Worm (Caenorhabditis elegans) whole organism, young adult: ENCODE measurements around the gene zipt-7.1.

Source experiments
- B0035.1 ChIP-seq: sonication (generic microtip); optimal IDR thresholded peaks from 2 replicates; lab custom pipeline; 2016; ENCODE audit warnings: missing genetic modification characterization, mild to moderate bottlenecking, missing compliant biosample characterization, missing genotype, missing genetic modification reagents
- C17E4.6 ChIP-seq: fragments of 200-800 bp; sonication (Bioruptor generic); IDR thresholded peaks from 2 replicates; pipeline ENCODE4 v1.3.6; 2022; ENCODE audit warnings: missing genetic modification reagents, missing genetic modification characterization, missing compliant biosample characterization
- D2030.7 ChIP-seq: fragments of 200-800 bp; sonication (Bioruptor generic); IDR thresholded peaks from 2 replicates; pipeline ENCODE4 v1.3.6; 2022; ENCODE audit warnings: missing genetic modification reagents, missing genetic modification characterization, missing compliant biosample characterization
- F10E7.11 ChIP-seq: sonication (generic microtip); optimal IDR thresholded peaks from 2 replicates; lab custom pipeline; 2017; ENCODE audit warnings: mild to moderate bottlenecking, missing genetic modification characterization, moderate library complexity, missing compliant biosample characterization
- F22D6.2 ChIP-seq: sonication (generic microtip); optimal IDR thresholded peaks from 2 replicates; lab custom pipeline; 2016; ENCODE audit warnings: mild to moderate bottlenecking, missing genetic modification characterization, missing compliant biosample characterization
- F37B4.10 ChIP-seq: fragments of 200-800 bp; sonication (Bioruptor generic); IDR thresholded peaks from 2 replicates; pipeline ENCODE4 v1.3.6; 2022; ENCODE audit warnings: missing genetic modification characterization, missing compliant biosample characterization
- F55B11.4 ChIP-seq: sonication (generic microtip); optimal IDR thresholded peaks from 2 replicates; lab custom pipeline; 2016; ENCODE audit warnings: missing compliant biosample characterization, missing genetic modification characterization, borderline replicate concordance; ENCODE audit not compliant: insufficient read depth
- F57A8.1 ChIP-seq: fragments of 200-800 bp; sonication (Bioruptor generic); optimal IDR thresholded peaks from 2 replicates; lab custom pipeline; 2018; ENCODE audit warnings: mild to moderate bottlenecking, missing genetic modification characterization, moderate library complexity, missing compliant biosample characterization
- F57C9.4 ChIP-seq: sonication (generic microtip); optimal IDR thresholded peaks from 2 replicates; lab custom pipeline; 2017; ENCODE audit warnings: mild to moderate bottlenecking, missing genetic modification characterization, missing compliant biosample characterization
- K12H6.12 ChIP-seq: fragments of 200-800 bp; sonication (Bioruptor generic); optimal IDR thresholded peaks from 2 replicates; lab custom pipeline; 2018; ENCODE audit warnings: mild to moderate bottlenecking, missing genetic modification characterization, missing compliant biosample characterization
- T07F8.4 ChIP-seq: sonication (generic microtip); optimal IDR thresholded peaks from 2 replicates; lab custom pipeline; 2016; ENCODE audit warnings: mild to moderate bottlenecking, missing genetic modification characterization, moderate library complexity, missing compliant biosample characterization
- Y53G8AR.9 ChIP-seq: fragments of 200-800 bp; sonication (Bioruptor generic); conservative IDR thresholded peaks from 2 replicates; pipeline ENCODE4 v1.3.6; 2022; ENCODE audit warnings: missing genetic modification reagents, missing genetic modification characterization, missing compliant biosample characterization
- Y67H2A.10 ChIP-seq: fragments of 200-800 bp; sonication (Bioruptor generic); conservative IDR thresholded peaks from 2 replicates; pipeline ENCODE4 v1.3.6; 2022; ENCODE audit warnings: missing genetic modification reagents, missing genetic modification characterization, missing compliant biosample characterization
- attf-6 ChIP-seq: fragments of 200-800 bp; sonication (Bioruptor generic); IDR thresholded peaks from 2 replicates; pipeline ENCODE4 v1.3.6; 2022; ENCODE audit warnings: missing genetic modification reagents, missing genetic modification characterization, missing compliant biosample characterization
- bed-1 ChIP-seq: fragments of 200-800 bp; sonication (Bioruptor generic); IDR thresholded peaks from 2 replicates; pipeline ENCODE4 v1.3.6; 2022; ENCODE audit warnings: missing genetic modification reagents, missing genetic modification characterization, missing compliant biosample characterization
- bed-2 ChIP-seq: fragments of 200-800 bp; sonication (Bioruptor generic); IDR thresholded peaks from 2 replicates; pipeline ENCODE4 v1.3.6; 2022; ENCODE audit warnings: missing genetic modification reagents, missing genetic modification characterization, missing compliant biosample characterization
- cebp-2 ChIP-seq: fragments of 200-800 bp; sonication (Bioruptor generic); IDR thresholded peaks from 2 replicates; pipeline ENCODE4 v1.3.6; 2022; ENCODE audit warnings: missing genetic modification characterization, missing compliant biosample characterization
- ceh-58 ChIP-seq: fragments of 200-800 bp; sonication (Bioruptor generic); IDR thresholded peaks from 2 replicates; pipeline ENCODE4 v1.3.6; 2022; ENCODE audit warnings: missing genetic modification characterization, missing compliant biosample characterization
- dox-1 ChIP-seq: fragments of 200-800 bp; sonication (Bioruptor generic); IDR thresholded peaks from 2 replicates; pipeline ENCODE4 v1.3.6; 2022; ENCODE audit warnings: missing genetic modification reagents, missing genetic modification characterization, missing compliant biosample characterization
- dpl-1 ChIP-seq: fragments of 150-350 bp; optimal IDR thresholded peaks from 2 replicates; lab custom pipeline; 2014; ENCODE audit warnings: missing biosample characterization, missing genetic modification reagents, missing genetic modification characterization
- efl-1 ChIP-seq: fragments of 150-350 bp; optimal IDR thresholded peaks from 2 replicates; lab custom pipeline; 2014; ENCODE audit warnings: missing biosample characterization, missing genetic modification reagents, missing genetic modification characterization
- egl-18 ChIP-seq: fragments of 200-800 bp; sonication (Bioruptor generic); IDR thresholded peaks from 2 replicates; pipeline ENCODE4 v1.3.6; 2022; ENCODE audit warnings: missing genetic modification reagents, missing genetic modification characterization, missing compliant biosample characterization
- egl-44 ChIP-seq: fragments of 200-800 bp; sonication (Bioruptor generic); IDR thresholded peaks from 2 replicates; pipeline ENCODE4 v1.3.6; 2022; ENCODE audit warnings: missing genetic modification reagents, missing genetic modification characterization, missing compliant biosample characterization
- ekl-4 ChIP-seq: fragments of 200-800 bp; sonication (Bioruptor generic); IDR thresholded peaks from 2 replicates; pipeline ENCODE4 v1.3.6; 2022; ENCODE audit warnings: missing genetic modification reagents, missing genetic modification characterization, missing compliant biosample characterization
- gei-17 ChIP-seq: fragments of 200-800 bp; sonication (Bioruptor generic); optimal IDR thresholded peaks from 2 replicates; lab custom pipeline; 2018; ENCODE audit warnings: mild to moderate bottlenecking, missing genetic modification characterization, missing compliant biosample characterization
- him-1 ChIP-seq: sonication (generic microtip); optimal IDR thresholded peaks from 2 replicates; lab custom pipeline; 2016; ENCODE audit warnings: missing genotype, missing genetic modification reagents, missing genetic modification characterization, missing compliant biosample characterization
- hmg-20 ChIP-seq: fragments of 200-800 bp; sonication (Bioruptor generic); IDR thresholded peaks from 2 replicates; pipeline ENCODE4 v1.3.6; 2022; ENCODE audit warnings: missing genetic modification reagents, missing genetic modification characterization, missing compliant biosample characterization
- hsf-1 ChIP-seq: fragments of 200-800 bp; sonication (Bioruptor generic); IDR thresholded peaks from 2 replicates; pipeline ENCODE4 v1.3.6; 2022; ENCODE audit warnings: missing genetic modification reagents, missing genetic modification characterization, missing compliant biosample characterization
- lin-26 ChIP-seq: fragments of 200-800 bp; sonication (Bioruptor generic); IDR thresholded peaks from 2 replicates; pipeline ENCODE4 v1.3.6; 2022; ENCODE audit warnings: missing genetic modification reagents, missing genetic modification characterization, missing compliant biosample characterization
- lin-35 ChIP-seq, 3 experiments: fragments of 150-350 bp in 2 of 3; sonication (generic microtip) in 1 of 3; optimal IDR thresholded peaks; 2 replicates each; lab custom pipeline; 2014 to 2018; ENCODE audit warnings: missing biosample characterization in 3 of 3, missing genetic modification characterization in 3 of 3, missing genetic modification reagents in 3 of 3
- madf-10 ChIP-seq: sonication (generic microtip); optimal IDR thresholded peaks from 2 replicates; lab custom pipeline; 2016; ENCODE audit warnings: mild to moderate bottlenecking, missing genetic modification characterization, missing compliant biosample characterization
- madf-8 ChIP-seq: fragments of 200-800 bp; sonication (Bioruptor generic); conservative IDR thresholded peaks from 2 replicates; pipeline ENCODE4 v1.3.6; 2022; ENCODE audit warnings: missing genetic modification reagents, missing genetic modification characterization, missing compliant biosample characterization
- mcd-1 ChIP-seq: fragments of 200-800 bp; sonication (Bioruptor generic); IDR thresholded peaks from 2 replicates; pipeline ENCODE4 v1.3.6; 2022; ENCODE audit warnings: missing genetic modification reagents, missing genetic modification characterization, missing compliant biosample characterization
- nhr-179 ChIP-seq: sonication (generic microtip); optimal IDR thresholded peaks from 2 replicates; lab custom pipeline; 2016; ENCODE audit warnings: mild to moderate bottlenecking, missing genetic modification characterization, missing compliant biosample characterization
- rec-8 ChIP-seq, 2 experiments: sonication (generic microtip); optimal IDR thresholded peaks; 2 replicates each; lab custom pipeline; 2016; ENCODE audit warnings: mild to moderate bottlenecking in 2 of 2, missing genetic modification characterization in 2 of 2, missing genetic modification reagents in 2 of 2, missing genotype in 2 of 2, missing biosample characterization in 1 of 2, missing compliant biosample characterization in 1 of 2, moderate library complexity in 1 of 2
- sea-2 ChIP-seq: fragments of 200-800 bp; sonication (Bioruptor generic); IDR thresholded peaks from 2 replicates; pipeline ENCODE4 v1.3.6; 2022; ENCODE audit warnings: missing genetic modification characterization, missing compliant biosample characterization
- snpc-1.3 ChIP-seq: sonication (generic microtip); optimal IDR thresholded peaks from 2 replicates; lab custom pipeline; 2017; ENCODE audit warnings: missing genetic modification characterization, mild to moderate bottlenecking, missing compliant biosample characterization, antibody characterized with exemption, moderate library complexity, missing genotype, missing genetic modification reagents; ENCODE audit not compliant: insufficient read depth
- sptf-2 ChIP-seq: fragments of 200-800 bp; sonication (Bioruptor generic); optimal IDR thresholded peaks from 2 replicates; lab custom pipeline; 2018; ENCODE audit warnings: mild to moderate bottlenecking, missing genetic modification characterization, missing compliant biosample characterization
- tlf-1 ChIP-seq: fragments of 200-800 bp; sonication (Bioruptor generic); optimal IDR thresholded peaks from 2 replicates; lab custom pipeline; 2018; ENCODE audit warnings: mild to moderate bottlenecking, missing genetic modification characterization, missing compliant biosample characterization
- unc-130 ChIP-seq: sonication (generic microtip); optimal IDR thresholded peaks from 2 replicates; lab custom pipeline; 2016; ENCODE audit warnings: missing genetic modification reagents, missing genetic modification characterization, missing compliant biosample characterization
- xnd-1 ChIP-seq: sonication (generic microtip); optimal IDR thresholded peaks from 2 replicates; lab custom pipeline; 2016; ENCODE audit warnings: missing genotype, missing genetic modification reagents, missing genetic modification characterization, missing compliant biosample characterization
- zfh-2 ChIP-seq: fragments of 200-800 bp; sonication (Bioruptor generic); conservative IDR thresholded peaks from 2 replicates; pipeline ENCODE4 v1.3.6; 2022; ENCODE audit warnings: missing genetic modification reagents, missing genetic modification characterization, missing compliant biosample characterization
- ztf-18 ChIP-seq: sonication (generic microtip); optimal IDR thresholded peaks from 2 replicates; lab custom pipeline; 2016; ENCODE audit warnings: missing genotype, mild to moderate bottlenecking, missing genetic modification characterization, missing compliant biosample characterization
- ztf-28 ChIP-seq: fragments of 200-800 bp; sonication (Bioruptor generic); IDR thresholded peaks from 2 replicates; pipeline ENCODE4 v1.3.6; 2022; ENCODE audit warnings: missing genetic modification reagents, missing genetic modification characterization, missing compliant biosample characterization
- ztf-3 ChIP-seq: fragments of 200-800 bp; sonication (Bioruptor generic); optimal IDR thresholded peaks from 2 replicates; lab custom pipeline; 2018; ENCODE audit warnings: mild to moderate bottlenecking, missing genetic modification characterization, missing compliant biosample characterization
- ztf-6 ChIP-seq: fragments of 200-800 bp; sonication (Bioruptor generic); IDR thresholded peaks from 2 replicates; pipeline ENCODE4 v1.3.6; 2022; ENCODE audit warnings: missing genetic modification reagents, missing genetic modification characterization, missing compliant biosample characterization

Gene zipt-7.1

DNA sequence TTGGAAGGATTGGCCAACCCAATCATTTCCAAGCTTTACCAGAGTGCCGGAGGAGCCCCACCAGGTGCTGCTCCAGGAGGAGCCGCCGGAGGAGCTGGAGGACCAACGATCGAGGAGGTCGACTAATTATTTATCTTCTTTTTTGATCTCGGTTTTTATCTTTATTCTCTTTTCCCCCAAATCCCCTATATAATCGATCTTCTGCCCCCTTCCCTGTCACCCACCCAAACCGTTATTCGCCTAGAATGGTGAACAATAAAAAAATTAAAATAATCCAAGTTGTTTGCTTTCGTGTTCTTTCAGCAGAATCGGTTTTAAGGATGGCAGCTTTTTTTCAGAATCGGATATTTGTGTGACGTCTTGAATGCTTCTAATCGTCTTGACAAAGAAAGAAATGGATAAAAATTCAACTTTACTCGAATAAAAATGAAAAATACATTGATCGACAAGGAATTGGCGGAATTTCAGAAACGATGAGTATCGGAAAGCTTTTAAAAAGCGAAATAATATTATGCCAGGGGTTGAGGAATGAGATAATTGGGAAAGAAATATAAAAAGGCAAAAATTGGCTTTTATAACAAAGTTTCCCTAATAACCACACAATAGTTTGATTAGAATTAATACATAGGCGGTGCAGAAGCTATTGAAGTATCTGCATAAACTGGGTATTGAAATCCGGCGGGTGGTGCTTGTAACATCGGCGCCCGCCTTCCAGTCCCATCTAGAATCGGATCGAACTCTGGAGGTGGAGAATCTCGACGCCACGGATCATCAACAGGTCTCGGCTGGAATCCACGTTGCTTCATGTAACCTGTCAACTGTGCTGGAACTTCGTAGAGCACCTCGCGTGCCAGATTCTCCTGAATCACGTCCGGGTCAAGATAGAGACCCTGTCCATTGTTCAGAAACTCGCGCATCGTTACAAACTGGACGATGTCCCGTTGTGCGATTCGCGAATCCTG lies 6.6 kb downstream of the zipt-7.1 start (continued):
- peak; percentile 90; the same call in 1 of the 2 replicates for TF ChIP-seq bed-1 (GFP tag; lab: Robert Waterston, UW)
- peak; percentile 96 for TF ChIP-seq tlf-1 (GFP tag; lab: Kevin White, UChicago)
- peak; percentile 27; the same call in 1 of the 2 replicates for TF ChIP-seq ztf-6 (GFP tag; lab: Robert Waterston, UW)
- TF ChIP-seq F10E7.11 (tag; lab: Kevin White, UChicago), result peak; percentile 67
- TF ChIP-seq F22D6.2 (tag; lab: Kevin White, UChicago), result no peak
- peak; percentile 75 for TF ChIP-seq ztf-18 (tag; lab: Kevin White, UChicago)
- peak; percentile 90 for TF ChIP-seq lin-26 (GFP tag; lab: Robert Waterston, UW)
- TF ChIP-seq madf-8 (GFP tag; lab: Robert Waterston, UW), result peak; percentile 23
- peak; percentile 31 for TF ChIP-seq efl-1 (GFP tag; lab: Kevin White, UChicago)
- TF ChIP-seq ztf-3, result peak; percentile 71
- TF ChIP-seq zfh-2 (GFP tag; lab: Robert Waterston, UW), result peak; percentile 96
- TF ChIP-seq F57A8.1 (GFP tag; lab: Kevin White, UChicago), result no peak
- TF ChIP-seq C17E4.6 (GFP tag; lab: Robert Waterston, UW), result peak; percentile 33; the same call in 1 of the 2 replicates
- TF ChIP-seq sea-2 (GFP tag; lab: Robert Waterston, UW), result no peak
- TF ChIP-seq egl-44 (GFP tag; lab: Robert Waterston, UW), result peak; percentile 56; the same call in 1 of the 2 replicates
- TF ChIP-seq ekl-4, result peak; percentile 89
- TF ChIP-seq hsf-1 (GFP tag; lab: Robert Waterston, UW), result peak; percentile 91
- peak in 2 of 3 experiments; percentile 69 to 70 for TF ChIP-seq lin-35 (GFP tag; optimal IDR thresholded peaks at IDR 0.05; lab: Kevin White, UChicago)
- TF ChIP-seq attf-6 (GFP tag; lab: Robert Waterston, UW), result peak; percentile 97
- TF ChIP-seq sptf-2 (GFP tag; lab: Kevin White, UChicago), result no peak
- no peak for TF ChIP-seq egl-18 (GFP tag; lab: Robert Waterston, UW)
- TF ChIP-seq unc-130 (GFP tag; lab: Kevin White, UChicago), result peak; percentile 58
- no peak for TF ChIP-seq rec-8 (tag; optimal IDR thresholded peaks at IDR 0.05; lab: Kevin White, UChicago)
- TF ChIP-seq ztf-28 (GFP tag; lab: Robert Waterston, UW), result no peak
- peak; percentile 65 for TF ChIP-seq F57C9.4 (tag; lab: Kevin White, UChicago)
- TF ChIP-seq dox-1 (GFP tag; lab: Robert Waterston, UW), result peak; percentile 82
- TF ChIP-seq bed-2 (GFP tag; lab: Robert Waterston, UW), result no peak; the same call in 1 of the 2 replicates
- TF ChIP-seq F55B11.4 (tag; lab: Kevin White, UChicago), result no peak
- peak; percentile 63 for TF ChIP-seq mcd-1 (GFP tag; lab: Robert Waterston, UW)
- no peak for TF ChIP-seq cebp-2 (GFP tag; lab: Robert Waterston, UW)
- peak; percentile 82; the same call in 1 of the 2 replicates for TF ChIP-seq D2030.7
- TF ChIP-seq hmg-20, result peak; percentile 52; the same call in 1 of the 2 replicates
- TF ChIP-seq snpc-1.3 (tag; lab: Kevin White, UChicago), result peak; percentile 95
- TF ChIP-seq dpl-1 (GFP tag; lab: Kevin White, UChicago), result no peak
- peak; percentile 75 for TF ChIP-seq K12H6.12 (tag; lab: Kevin White, UChicago)
- TF ChIP-seq madf-10 (tag; lab: Kevin White, UChicago), result peak; percentile 61
- TF ChIP-seq ceh-58 (GFP tag; lab: Robert Waterston, UW), result peak; percentile 89; the same call in 1 of the 2 replicates
- peak; percentile 97 for TF ChIP-seq Y53G8AR.9 (GFP tag; lab: Robert Waterston, UW)
- TF ChIP-seq nhr-179 (tag; lab: Kevin White, UChicago), result no peak
- TF ChIP-seq F37B4.10 (GFP tag; lab: Robert Waterston, UW), result no peak
- peak; percentile 71 for TF ChIP-seq T07F8.4 (tag; lab: Kevin White, UChicago)
- peak; percentile 67 for TF ChIP-seq him-1
- TF ChIP-seq Y67H2A.10 (GFP tag; lab: Robert Waterston, UW), result no peak
- peak; percentile 79 for TF ChIP-seq B0035.1 (tag; lab: Kevin White, UChicago)
- no peak for TF ChIP-seq xnd-1
- TF ChIP-seq gei-17 (GFP tag; lab: Kevin White, UChicago), result peak; percentile 81
